Worm (Caenorhabditis elegans): ENCODE results near the gene F52G2.3.

DNA sequence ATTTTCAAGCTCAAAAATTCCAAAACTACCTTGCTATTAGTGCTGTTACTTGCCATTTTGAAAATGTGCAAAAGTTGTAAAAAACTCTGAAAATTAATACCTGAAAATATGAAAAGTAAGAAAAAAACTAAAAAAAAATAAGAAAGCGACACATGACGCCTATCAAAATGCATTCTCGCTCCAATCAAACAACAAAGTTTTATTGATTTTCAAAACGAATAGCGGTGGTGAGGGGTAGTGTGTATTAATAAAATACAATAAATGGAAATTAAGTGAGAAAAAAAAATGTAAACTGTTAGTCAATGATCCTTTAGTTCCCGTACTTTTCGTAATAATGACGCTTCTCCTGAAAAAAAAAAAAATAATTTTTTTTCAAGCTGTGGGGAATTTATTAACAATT, 26.2 kb downstream of the F52G2.3 start, which contains the start of gene dcap-2:
- TF ChIP-seq ceh-16 (tag; optimal IDR thresholded peaks at IDR 0.05) (no peak), nhr-10 (tag; optimal IDR thresholded peaks at IDR 0.05) (no peak), unc-62 (GFP tag; optimal IDR thresholded peaks at IDR 0.05) (no peak), aly-2 (tag; optimal IDR thresholded peaks at IDR 0.05) (no peak), nhr-77 (tag; optimal IDR thresholded peaks at IDR 0.05) (no peak), alr-1 (tag; optimal IDR thresholded peaks at IDR 0.05) (no peak), elt-1 (tag; optimal IDR thresholded peaks at IDR 0.05) (no peak)

All from whole organism, L2 larva.